Worm (Caenorhabditis elegans) whole organism, L1 larva: Measurements from ENCODE around the gene F49C12.15.

Source experiments
- C04F5.9 ChIP-seq: sonication (generic microtip); optimal IDR thresholded peaks from 2 replicates; lab custom pipeline; 2016; ENCODE audit warnings: missing genetic modification characterization, missing compliant biosample characterization
- C34B4.2 ChIP-seq: sonication (generic microtip); optimal IDR thresholded peaks from 2 replicates; lab custom pipeline; 2017; ENCODE audit warnings: mild to moderate bottlenecking, missing genetic modification characterization, missing compliant biosample characterization
- F16B12.6 ChIP-seq: fragments of 150-350 bp; optimal IDR thresholded peaks from 2 replicates; lab custom pipeline; 2014; ENCODE audit warnings: missing biosample characterization, missing genetic modification characterization
- aha-1 ChIP-seq: fragments of 150-350 bp; optimal IDR thresholded peaks from 2 replicates; lab custom pipeline; 2014; ENCODE audit warnings: missing biosample characterization, missing genetic modification characterization
- blmp-1 ChIP-seq: fragments of 150-350 bp; optimal IDR thresholded peaks from 2 replicates; lab custom pipeline; 2014; ENCODE audit warnings: missing biosample characterization, missing genetic modification characterization
- ceh-82 ChIP-seq, 3 experiments: fragments of 150-350 bp in 1 of 3; sonication (generic microtip) in 2 of 3; optimal IDR thresholded peaks; 2 replicates each; lab custom pipeline; 2014 to 2017; ENCODE audit warnings: missing biosample characterization in 3 of 3, missing genetic modification characterization in 3 of 3
- dpl-1 ChIP-seq, 3 experiments: fragments of 150-350 bp in 2 of 3; sonication (generic microtip) in 1 of 3; optimal IDR thresholded peaks; 2 replicates each; lab custom pipeline; 2014 to 2017; ENCODE audit warnings: missing biosample characterization in 3 of 3, missing genetic modification characterization in 3 of 3, missing genetic modification reagents in 3 of 3
- dsc-1 ChIP-seq: sonication (generic microtip); optimal IDR thresholded peaks from 2 replicates; lab custom pipeline; 2016; ENCODE audit warnings: mild to moderate bottlenecking, missing genetic modification characterization, missing compliant biosample characterization
- egl-27 ChIP-seq, 2 experiments: fragments of 150-350 bp in 1 of 2; sonication (generic microtip); optimal IDR thresholded peaks; 3 replicates each; lab custom pipeline; 2017 to 2018; ENCODE audit warnings: missing biosample characterization in 2 of 2, missing genetic modification characterization in 2 of 2, missing genetic modification reagents in 2 of 2
- elt-2 ChIP-seq: sonication (generic microtip); optimal IDR thresholded peaks from 2 replicates; lab custom pipeline; 2016; ENCODE audit warnings: missing genetic modification characterization, mild to moderate bottlenecking, inconsistent platforms, missing compliant biosample characterization, missing genetic modification reagents
- ets-5 ChIP-seq: fragments of 200-800 bp; sonication (Bioruptor generic); IDR thresholded peaks from 2 replicates; pipeline ENCODE4 v1.3.6; 2022; ENCODE audit warnings: missing genetic modification characterization, missing compliant biosample characterization
- hlh-17 ChIP-seq: fragments of 200-800 bp; sonication (Bioruptor generic); optimal IDR thresholded peaks from 2 replicates; lab custom pipeline; 2018; ENCODE audit warnings: missing genetic modification characterization, mild to moderate bottlenecking, missing compliant biosample characterization, moderate library complexity, borderline replicate concordance
- hlh-4 ChIP-seq: sonication (generic microtip); optimal IDR thresholded peaks from 2 replicates; lab custom pipeline; 2016; ENCODE audit warnings: mild to moderate bottlenecking, missing genetic modification characterization, missing compliant biosample characterization
- hpl-2 ChIP-seq: fragments of 150-350 bp; optimal IDR thresholded peaks from 2 replicates; lab custom pipeline; 2014; ENCODE audit warnings: missing biosample characterization, missing genetic modification reagents, missing genetic modification characterization
- lin-14 ChIP-seq: fragments of 200-800 bp; sonication (Bioruptor generic); optimal IDR thresholded peaks from 2 replicates; lab custom pipeline; 2018; ENCODE audit warnings: mild to moderate bottlenecking, missing genetic modification characterization, moderate library complexity, missing compliant biosample characterization
- lin-15B ChIP-seq: fragments of 150-350 bp; sonication (generic microtip); optimal IDR thresholded peaks from 3 replicates; lab custom pipeline; 2014; ENCODE audit warnings: missing biosample characterization, missing genetic modification characterization
- lin-35 ChIP-seq, 2 experiments: fragments of 150-350 bp; optimal IDR thresholded peaks; 2 replicates each; lab custom pipeline; 2014; ENCODE audit warnings: missing biosample characterization in 2 of 2, missing genetic modification characterization in 2 of 2, missing genetic modification reagents in 2 of 2
- lin-39 ChIP-seq: fragments of 150-350 bp; optimal IDR thresholded peaks from 2 replicates; lab custom pipeline; 2014; ENCODE audit warnings: missing biosample characterization, missing genetic modification reagents, missing genetic modification characterization
- lsy-2 ChIP-seq, 2 experiments: fragments of 150-350 bp; optimal IDR thresholded peaks; 2 replicates each; lab custom pipeline; 2014; ENCODE audit warnings: missing biosample characterization in 2 of 2, missing genetic modification characterization in 2 of 2
- mef-2 ChIP-seq: fragments of 150-350 bp; optimal IDR thresholded peaks from 2 replicates; lab custom pipeline; 2014; ENCODE audit warnings: missing biosample characterization, missing genetic modification characterization
- nhr-11 ChIP-seq: fragments of 150-350 bp; optimal IDR thresholded peaks from 2 replicates; lab custom pipeline; 2014; ENCODE audit warnings: missing biosample characterization, missing genetic modification characterization
- nhr-19 ChIP-seq: fragments of 200-800 bp; sonication (Bioruptor generic); conservative IDR thresholded peaks from 2 replicates; pipeline ENCODE4 v1.3.6; 2022; ENCODE audit warnings: missing genetic modification characterization, missing compliant biosample characterization
- nhr-20 ChIP-seq: sonication (generic microtip); optimal IDR thresholded peaks from 2 replicates; lab custom pipeline; 2016; ENCODE audit warnings: mild to moderate bottlenecking, missing genetic modification characterization, missing compliant biosample characterization
- nhr-237 ChIP-seq: fragments of 150-350 bp; optimal IDR thresholded peaks from 2 replicates; lab custom pipeline; 2014; ENCODE audit warnings: missing biosample characterization, missing genetic modification characterization
- nhr-47 ChIP-seq: sonication (generic microtip); optimal IDR thresholded peaks from 2 replicates; lab custom pipeline; 2016; ENCODE audit warnings: mild to moderate bottlenecking, missing genetic modification characterization, moderate library complexity, missing compliant biosample characterization
- nhr-71 ChIP-seq: sonication (generic microtip); optimal IDR thresholded peaks from 2 replicates; lab custom pipeline; 2016; ENCODE audit warnings: mild to moderate bottlenecking, missing genetic modification characterization, moderate library complexity, missing compliant biosample characterization
- nhr-77 ChIP-seq: fragments of 150-350 bp; optimal IDR thresholded peaks from 2 replicates; lab custom pipeline; 2014; ENCODE audit warnings: missing biosample characterization, missing genetic modification characterization
- nhr-84 ChIP-seq: sonication (generic microtip); optimal IDR thresholded peaks from 2 replicates; lab custom pipeline; 2017; ENCODE audit warnings: missing biosample characterization, missing genetic modification characterization
- nhr-85 ChIP-seq: sonication (generic microtip); peaks from one replicate; lab custom pipeline; 2016; ENCODE audit warnings: missing genetic modification characterization, inconsistent platforms, missing compliant biosample characterization
- pag-3 ChIP-seq: sonication (generic microtip); optimal IDR thresholded peaks from 2 replicates; lab custom pipeline; 2017; ENCODE audit warnings: missing genetic modification characterization, mild to moderate bottlenecking, missing compliant biosample characterization, antibody characterized with exemption, borderline replicate concordance; ENCODE audit not compliant: insufficient read depth
- skn-1 ChIP-seq: fragments of 150-350 bp; optimal IDR thresholded peaks from 2 replicates; lab custom pipeline; 2014; ENCODE audit warnings: missing biosample characterization, missing genetic modification characterization
- snu-23 ChIP-seq: sonication (generic microtip); optimal IDR thresholded peaks from 2 replicates; lab custom pipeline; 2016; ENCODE audit warnings: missing genetic modification characterization, missing compliant biosample characterization
- sox-4 ChIP-seq: sonication (generic microtip); optimal IDR thresholded peaks from 2 replicates; lab custom pipeline; 2016; ENCODE audit warnings: missing genetic modification characterization, missing compliant biosample characterization
- sup-37 ChIP-seq: fragments of 200-800 bp; sonication (Bioruptor generic); optimal IDR thresholded peaks from 2 replicates; lab custom pipeline; 2018; ENCODE audit warnings: mild to moderate bottlenecking, missing genetic modification characterization, missing compliant biosample characterization
- tbx-2 ChIP-seq: sonication (generic microtip); optimal IDR thresholded peaks from 2 replicates; lab custom pipeline; 2016; ENCODE audit warnings: missing genetic modification characterization, missing compliant biosample characterization
- tlp-1 ChIP-seq: fragments of 150-350 bp; optimal IDR thresholded peaks from 2 replicates; lab custom pipeline; 2014; ENCODE audit warnings: missing biosample characterization, missing genetic modification characterization
- unc-62 ChIP-seq: fragments of 150-350 bp; optimal IDR thresholded peaks from 2 replicates; lab custom pipeline; 2014; ENCODE audit warnings: missing biosample characterization, missing genetic modification reagents, missing genetic modification characterization
- xbp-1 ChIP-seq: sonication (generic microtip); optimal IDR thresholded peaks from 2 replicates; lab custom pipeline; 2016; ENCODE audit warnings: missing genetic modification characterization, missing compliant biosample characterization
- zag-1 ChIP-seq: fragments of 150-350 bp; optimal IDR thresholded peaks from 2 replicates; lab custom pipeline; 2014; ENCODE audit warnings: missing biosample characterization, missing genetic modification characterization
- zip-4 ChIP-seq: fragments of 200-800 bp; sonication (Bioruptor generic); optimal IDR thresholded peaks from 2 replicates; lab custom pipeline; 2018; ENCODE audit warnings: mild to moderate bottlenecking, missing genetic modification characterization, moderate library complexity, missing compliant biosample characterization
- ztf-11 ChIP-seq, 2 experiments: sonication (generic microtip); optimal IDR thresholded peaks; 2 replicates each; lab custom pipeline; 2016 to 2017; ENCODE audit warnings: missing genetic modification characterization in 2 of 2, missing biosample characterization in 1 of 2, missing compliant biosample characterization in 1 of 2

Gene F49C12.15

ce11 chrIV:9316068-9316681, 8.1 kb upstream of the F49C12.15 start, which contains the start of the genes F49C12.9 and rpn-7 (continued):
- TF ChIP-seq dpl-1 (GFP tag; optimal IDR thresholded peaks at IDR 0.05; lab: Kevin White, UChicago) = peak; percentile 11 to 48 (median 47)
- no peak for TF ChIP-seq C04F5.9
- peak; percentile 7 for TF ChIP-seq dsc-1 (tag; lab: Kevin White, UChicago)
- TF ChIP-seq F16B12.6 (tag; lab: Kevin White, UChicago) = no peak
- no peak for TF ChIP-seq nhr-84 (tag; lab: Kevin White, UChicago)

ce11 chrIV:9318147-9318546, 6.1 kb upstream of the F49C12.15 start:
- TF ChIP-seq tlp-1 (tag; lab: Kevin White, UChicago) (no peak), pag-3 (tag; lab: Kevin White, UChicago) (no peak), ets-5 (no peak), lin-35 (GFP tag; optimal IDR thresholded peaks at IDR 0.05; lab: Kevin White, UChicago) (no peak), C04F5.9 (no peak), nhr-19 (no peak), hlh-17 (GFP tag; lab: Kevin White, UChicago) (no peak), C34B4.2 (tag; lab: Kevin White, UChicago) (no peak), sup-37 (GFP tag; lab: Kevin White, UChicago) (no peak), nhr-47 (tag; lab: Kevin White, UChicago) (no peak), egl-27 (tag; optimal IDR thresholded peaks at IDR 0.05; lab: Kevin White, UChicago) (no peak), hlh-4 (tag; lab: Kevin White, UChicago) (no peak), sox-4 (tag; lab: Kevin White, UChicago) (no peak), nhr-71 (tag; lab: Kevin White, UChicago) (no peak), nhr-11 (no peak), blmp-1 (tag; lab: Kevin White, UChicago) (no peak), elt-2 (tag; lab: Kevin White, UChicago) (no peak)

- TF ChIP-seq nhr-237 = no peak
- no peak for TF ChIP-seq F16B12.6 (tag; lab: Kevin White, UChicago)
- TF ChIP-seq ztf-11 (tag; optimal IDR thresholded peaks at IDR 0.05; lab: Kevin White, UChicago) = no peak
- no peak for TF ChIP-seq xbp-1 (tag; lab: Kevin White, UChicago)
- no peak for TF ChIP-seq nhr-77 (tag; lab: Kevin White, UChicago)
- TF ChIP-seq, all 84 proteins: peak for 0
These were observed 5.2 kb upstream of the F49C12.15 start, which contains the start of the genes F49C12.11 and nemt-1 for ce11 chrIV:9319080-9319479. Gene F49C12.11, plus strand, starts transcription at chrIV:9319380. Gene nemt-1, minus strand, starts transcription at chrIV:9319439.

DNA sequence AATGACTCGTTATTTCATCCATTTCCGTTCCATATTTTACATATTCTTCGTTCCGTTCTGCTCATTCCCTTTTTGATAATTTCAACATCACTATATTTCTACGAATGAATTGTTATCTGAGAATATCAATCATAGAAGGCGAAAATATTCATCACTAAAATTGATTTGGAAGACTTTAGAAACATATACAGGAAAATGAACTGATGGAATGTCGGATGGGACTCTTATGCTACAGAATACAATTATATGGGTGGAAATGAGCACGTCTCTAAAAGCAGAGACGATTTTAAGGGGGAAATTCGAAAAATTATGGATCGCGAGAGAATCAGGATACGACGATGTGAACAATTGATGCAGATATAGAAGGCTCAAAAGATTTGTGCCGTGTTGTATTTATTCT, 4.2 kb upstream of the F49C12.15 start:
- TF ChIP-seq nhr-71 (tag; lab: Kevin White, UChicago) = peak; percentile 16
- no peak for TF ChIP-seq ceh-82 (tag; optimal IDR thresholded peaks at IDR 0.05; lab: Kevin White, UChicago)
- TF ChIP-seq lin-39 (tag; lab: Kevin White, UChicago) = no peak

- TF ChIP-seq C04F5.9 = no peak
- peak; percentile 16 for TF ChIP-seq tbx-2 (tag; lab: Kevin White, UChicago)
- TF ChIP-seq skn-1 (tag; lab: Kevin White, UChicago) = peak; percentile 65
- TF ChIP-seq lsy-2 (tag; optimal IDR thresholded peaks at IDR 0.05; lab: Kevin White, UChicago) = peak in 1 of 2 experiments; percentile 52
- peak; percentile 75 for TF ChIP-seq lin-14 (GFP tag; lab: Kevin White, UChicago)
- TF ChIP-seq hpl-2 (GFP tag; lab: Kevin White, UChicago) = no peak
- no peak for TF ChIP-seq zag-1
- TF ChIP-seq lin-35 (GFP tag; optimal IDR thresholded peaks at IDR 0.05; lab: Kevin White, UChicago) = peak; percentile 8 to 47
- TF ChIP-seq snu-23 (GFP tag; lab: Kevin White, UChicago) = peak; percentile 68
- TF ChIP-seq pag-3 (tag; lab: Kevin White, UChicago) = no peak
- TF ChIP-seq dpl-1 (GFP tag; optimal IDR thresholded peaks at IDR 0.05; lab: Kevin White, UChicago) = peak in 2 of 3 experiments; percentile 19 to 52
- TF ChIP-seq ceh-82 (tag; optimal IDR thresholded peaks at IDR 0.05; lab: Kevin White, UChicago) = peak in 1 of 3 experiments; percentile 14
- peak; percentile 33 for TF ChIP-seq xbp-1 (tag; lab: Kevin White, UChicago)
- TF ChIP-seq elt-2 (tag; lab: Kevin White, UChicago) = no peak
- peak; percentile 25 for TF ChIP-seq nhr-20 (tag; lab: Kevin White, UChicago)
- peak; percentile 70 for TF ChIP-seq nhr-85 (tag; lab: Kevin White, UChicago)
- no peak for TF ChIP-seq lin-15B
- TF ChIP-seq zip-4 (GFP tag; lab: Kevin White, UChicago) = peak; percentile 45
- no peak for TF ChIP-seq mef-2
- no peak for TF ChIP-seq unc-62
- TF ChIP-seq aha-1 (tag; lab: Kevin White, UChicago) = no peak
These were observed 3.0 kb upstream of the F49C12.15 start, which contains the start of the genes F49C12.12 and vha-17 for ce11 chrIV:9321039-9321851. Gene F49C12.12, minus strand, starts transcription at chrIV:9321089. Gene vha-17, plus strand, starts transcription at chrIV:9321801.
